Worm (Caenorhabditis elegans) whole organism, early embryonic: ENCODE results near the gene sysm-1.

Experiments
- B0310.2 ChIP-seq: sonication (generic microtip); optimal IDR thresholded peaks from 2 replicates; lab custom pipeline; 2016; ENCODE audit warnings: mild to moderate bottlenecking, missing genetic modification characterization, missing compliant biosample characterization
- F13C5.2 ChIP-seq: sonication (generic microtip); optimal IDR thresholded peaks from 2 replicates; lab custom pipeline; 2017; ENCODE audit warnings: mild to moderate bottlenecking, missing genetic modification characterization, inconsistent platforms, missing compliant biosample characterization
- aly-1 ChIP-seq: sonication (generic microtip); optimal IDR thresholded peaks from 2 replicates; lab custom pipeline; 2016; ENCODE audit warnings: missing genetic modification characterization, missing compliant biosample characterization
- ama-1 ChIP-seq: fragments of 150-350 bp; optimal IDR thresholded peaks from 2 replicates; lab custom pipeline; 2014
- ceh-13 ChIP-seq: fragments of 200-800 bp; sonication (Bioruptor generic); optimal IDR thresholded peaks from 2 replicates; lab custom pipeline; 2018; ENCODE audit warnings: mild to moderate bottlenecking, missing genetic modification characterization, missing compliant biosample characterization
- ceh-36 ChIP-seq: sonication (generic microtip); optimal IDR thresholded peaks from 2 replicates; lab custom pipeline; 2016; ENCODE audit warnings: missing genetic modification characterization, inconsistent platforms, missing compliant biosample characterization
- ets-7 ChIP-seq: sonication (generic microtip); optimal IDR thresholded peaks from 2 replicates; lab custom pipeline; 2016; ENCODE audit warnings: missing genotype, missing genetic modification characterization, missing compliant biosample characterization
- flt-1 ChIP-seq: fragments of 200-800 bp; sonication (Bioruptor generic); IDR thresholded peaks from 2 replicates; pipeline ENCODE4 v1.3.6; 2022; ENCODE audit warnings: missing genetic modification characterization, missing compliant biosample characterization
- hmbx-1 ChIP-seq: sonication (generic microtip); optimal IDR thresholded peaks from 2 replicates; lab custom pipeline; 2016; ENCODE audit warnings: mild to moderate bottlenecking, missing genetic modification characterization, missing compliant biosample characterization
- hmg-4 ChIP-seq: fragments of 200-800 bp; sonication (Bioruptor generic); optimal IDR thresholded peaks from 2 replicates; lab custom pipeline; 2018; ENCODE audit warnings: mild to moderate bottlenecking, missing genetic modification characterization, missing compliant biosample characterization
- hnd-1 ChIP-seq: sonication (generic microtip); optimal IDR thresholded peaks from 2 replicates; lab custom pipeline; 2016; ENCODE audit warnings: missing genetic modification characterization, missing compliant biosample characterization
- scrt-1 ChIP-seq: fragments of 200-800 bp; sonication (Bioruptor generic); IDR thresholded peaks from 2 replicates; pipeline ENCODE4 v1.3.6; 2022; ENCODE audit warnings: missing genetic modification characterization, missing compliant biosample characterization
- tbx-37 ChIP-seq: fragments of 200-800 bp; sonication (Bioruptor generic); conservative IDR thresholded peaks from 2 replicates; pipeline ENCODE4 v1.3.6; 2022; ENCODE audit warnings: missing genetic modification reagents, missing genetic modification characterization, missing compliant biosample characterization
- tra-4 ChIP-seq: sonication (generic microtip); optimal IDR thresholded peaks from 2 replicates; lab custom pipeline; 2017; ENCODE audit warnings: missing genetic modification characterization, missing compliant biosample characterization

DNA sequence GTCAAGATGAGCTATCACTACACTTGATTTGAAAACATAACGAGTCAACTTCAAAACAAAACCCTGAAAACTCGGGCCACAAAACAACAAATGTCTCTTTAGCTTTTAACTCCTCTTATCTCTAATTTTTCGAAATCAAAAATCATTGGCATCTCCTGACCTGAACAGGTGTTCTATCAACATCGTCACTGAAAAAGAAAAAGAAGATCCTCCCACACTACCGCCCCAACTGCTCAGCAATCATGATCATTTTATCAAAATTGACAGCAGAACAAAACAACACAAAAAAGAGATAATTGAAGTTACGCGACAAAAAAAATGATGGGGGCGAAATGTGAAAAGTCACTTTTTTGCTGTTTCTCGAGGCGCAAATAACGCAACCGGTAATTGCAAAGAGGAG, 4.6 kb downstream of the sysm-1 start:
- TF ChIP-seq aly-1 (tag; lab: Kevin White, UChicago) (no peak), F13C5.2 (no peak), B0310.2 (tag; lab: Kevin White, UChicago) (no peak), ets-7 (tag; lab: Kevin White, UChicago) (no peak), flt-1 (GFP tag; lab: Robert Waterston, UW) (no peak), hmbx-1 (no peak), hmg-4 (no peak), ama-1 (lab: Kevin White, UChicago) (no peak), hnd-1 (tag; lab: Kevin White, UChicago) (no peak), ceh-36 (tag; lab: Kevin White, UChicago) (no peak), scrt-1 (GFP tag; lab: Robert Waterston, UW) (no peak), tra-4 (tag; lab: Kevin White, UChicago) (no peak), tbx-37 (GFP tag; lab: Robert Waterston, UW) (no peak), ceh-13 (GFP tag; lab: Kevin White, UChicago) (no peak)
